Worm (Caenorhabditis elegans) whole organism, young adult: ENCODE results near the gene C14E2.3.

ENCODE experiments used
- C17E4.6 ChIP-seq: fragments of 200-800 bp; sonication (Bioruptor generic); IDR thresholded peaks from 2 replicates; pipeline ENCODE4 v1.3.6; 2022; ENCODE audit warnings: missing genetic modification reagents, missing genetic modification characterization, missing compliant biosample characterization
- F23B12.7 ChIP-seq: sonication (generic microtip); optimal IDR thresholded peaks from 2 replicates; lab custom pipeline; 2017; ENCODE audit warnings: missing genetic modification characterization, mild to moderate bottlenecking, missing compliant biosample characterization, antibody characterized with exemption, moderate library complexity; ENCODE audit not compliant: insufficient read depth
- F37B4.10 ChIP-seq: fragments of 200-800 bp; sonication (Bioruptor generic); IDR thresholded peaks from 2 replicates; pipeline ENCODE4 v1.3.6; 2022; ENCODE audit warnings: missing genetic modification characterization, missing compliant biosample characterization
- F49E8.2 ChIP-seq: sonication (generic microtip); optimal IDR thresholded peaks from 3 replicates; lab custom pipeline; 2017; ENCODE audit warnings: missing genetic modification characterization, mild to moderate bottlenecking, missing compliant biosample characterization, antibody characterized with exemption, moderate library complexity; ENCODE audit not compliant: insufficient read depth
- F55B11.4 ChIP-seq: sonication (generic microtip); optimal IDR thresholded peaks from 2 replicates; lab custom pipeline; 2016; ENCODE audit warnings: missing compliant biosample characterization, missing genetic modification characterization, borderline replicate concordance; ENCODE audit not compliant: insufficient read depth
- F57C9.4 ChIP-seq: sonication (generic microtip); optimal IDR thresholded peaks from 2 replicates; lab custom pipeline; 2017; ENCODE audit warnings: mild to moderate bottlenecking, missing genetic modification characterization, missing compliant biosample characterization
- K12H6.12 ChIP-seq: fragments of 200-800 bp; sonication (Bioruptor generic); optimal IDR thresholded peaks from 2 replicates; lab custom pipeline; 2018; ENCODE audit warnings: mild to moderate bottlenecking, missing genetic modification characterization, missing compliant biosample characterization
- Y95B8A.8 ChIP-seq: fragments of 200-800 bp; sonication (Bioruptor generic); IDR thresholded peaks from 2 replicates; pipeline ENCODE4 v1.3.6; 2022; ENCODE audit warnings: missing genetic modification reagents, missing genetic modification characterization, missing compliant biosample characterization
- ZK185.1 ChIP-seq: sonication (generic microtip); optimal IDR thresholded peaks from 2 replicates; lab custom pipeline; 2016; ENCODE audit warnings: mild to moderate bottlenecking, missing genetic modification characterization, missing compliant biosample characterization; ENCODE audit not compliant: poor library complexity, severe bottlenecking
- aptf-3 ChIP-seq: fragments of 200-800 bp; sonication (Bioruptor generic); IDR thresholded peaks from 2 replicates; pipeline ENCODE4 v1.3.6; 2022; ENCODE audit warnings: missing genetic modification characterization, missing compliant biosample characterization
- athp-1 ChIP-seq: sonication (generic microtip); optimal IDR thresholded peaks from 2 replicates; lab custom pipeline; 2017; ENCODE audit warnings: mild to moderate bottlenecking, missing genetic modification characterization, missing compliant biosample characterization
- attf-3 ChIP-seq: fragments of 200-800 bp; sonication (Bioruptor generic); conservative IDR thresholded peaks from 2 replicates; pipeline ENCODE4 v1.3.6; 2022; ENCODE audit warnings: missing genetic modification reagents, missing genetic modification characterization, missing compliant biosample characterization
- attf-6 ChIP-seq: fragments of 200-800 bp; sonication (Bioruptor generic); IDR thresholded peaks from 2 replicates; pipeline ENCODE4 v1.3.6; 2022; ENCODE audit warnings: missing genetic modification reagents, missing genetic modification characterization, missing compliant biosample characterization
- ccch-3 ChIP-seq: fragments of 200-800 bp; sonication (Bioruptor generic); optimal IDR thresholded peaks from 2 replicates; lab custom pipeline; 2018; ENCODE audit warnings: mild to moderate bottlenecking, missing genetic modification characterization, missing compliant biosample characterization
- cebp-1 ChIP-seq, 2 experiments: fragments of 200-800 bp in 1 of 2; sonication (Bioruptor generic) in 1 of 2; sonication (generic microtip) in 1 of 2; IDR thresholded peaks in 1 of 2; optimal IDR thresholded peaks in 1 of 2; 2 replicates each; pipeline versions ENCODE4 v1.3.6 to Lab custom; 2017 to 2022; ENCODE audit warnings: missing compliant biosample characterization in 2 of 2, missing genetic modification characterization in 2 of 2, mild to moderate bottlenecking in 1 of 2, missing genetic modification reagents in 1 of 2, moderate library complexity in 1 of 2
- cebp-2 ChIP-seq: fragments of 200-800 bp; sonication (Bioruptor generic); IDR thresholded peaks from 2 replicates; pipeline ENCODE4 v1.3.6; 2022; ENCODE audit warnings: missing genetic modification characterization, missing compliant biosample characterization
- ceh-100 ChIP-seq: fragments of 200-800 bp; sonication (Bioruptor generic); IDR thresholded peaks from 2 replicates; pipeline ENCODE4 v1.3.6; 2022; ENCODE audit warnings: missing genetic modification reagents, missing genetic modification characterization, missing compliant biosample characterization
- ceh-58 ChIP-seq: fragments of 200-800 bp; sonication (Bioruptor generic); IDR thresholded peaks from 2 replicates; pipeline ENCODE4 v1.3.6; 2022; ENCODE audit warnings: missing genetic modification characterization, missing compliant biosample characterization
- chd-7 ChIP-seq: sonication (generic microtip); optimal IDR thresholded peaks from 2 replicates; lab custom pipeline; 2016; ENCODE audit warnings: mild to moderate bottlenecking, missing genetic modification characterization, moderate library complexity, missing compliant biosample characterization
- dpl-1 ChIP-seq: fragments of 150-350 bp; optimal IDR thresholded peaks from 2 replicates; lab custom pipeline; 2014; ENCODE audit warnings: missing biosample characterization, missing genetic modification reagents, missing genetic modification characterization
- egrh-3 ChIP-seq: fragments of 200-800 bp; sonication (Bioruptor generic); IDR thresholded peaks from 2 replicates; pipeline ENCODE4 v1.3.6; 2022; ENCODE audit warnings: missing genetic modification reagents, missing genetic modification characterization, missing compliant biosample characterization
- gei-17 ChIP-seq: fragments of 200-800 bp; sonication (Bioruptor generic); optimal IDR thresholded peaks from 2 replicates; lab custom pipeline; 2018; ENCODE audit warnings: mild to moderate bottlenecking, missing genetic modification characterization, missing compliant biosample characterization
- hlh-12 ChIP-seq: sonication (generic microtip); optimal IDR thresholded peaks from 2 replicates; lab custom pipeline; 2016; ENCODE audit warnings: missing genetic modification characterization, missing compliant biosample characterization
- hlh-26 ChIP-seq: fragments of 200-800 bp; sonication (Bioruptor generic); conservative IDR thresholded peaks from 2 replicates; pipeline ENCODE4 v1.3.6; 2022; ENCODE audit warnings: missing genetic modification reagents, missing genetic modification characterization, missing compliant biosample characterization
- hsf-1 ChIP-seq: fragments of 200-800 bp; sonication (Bioruptor generic); IDR thresholded peaks from 2 replicates; pipeline ENCODE4 v1.3.6; 2022; ENCODE audit warnings: missing genetic modification reagents, missing genetic modification characterization, missing compliant biosample characterization
- let-607 ChIP-seq, 2 experiments: fragments of 200-800 bp in 1 of 2; sonication (Bioruptor generic) in 1 of 2; sonication (generic microtip) in 1 of 2; optimal IDR thresholded peaks; 2 replicates each; lab custom pipeline; 2016 to 2018; ENCODE audit warnings: mild to moderate bottlenecking in 2 of 2, missing compliant biosample characterization in 2 of 2, missing genetic modification characterization in 2 of 2, moderate library complexity in 2 of 2, missing genotype in 1 of 2
- lin-54 ChIP-seq: fragments of 200-800 bp; sonication (Bioruptor generic); optimal IDR thresholded peaks from 2 replicates; lab custom pipeline; 2018; ENCODE audit warnings: mild to moderate bottlenecking, missing genetic modification characterization, missing compliant biosample characterization
- lsl-1 ChIP-seq: fragments of 200-800 bp; sonication (Bioruptor generic); optimal IDR thresholded peaks from 2 replicates; lab custom pipeline; 2018; ENCODE audit warnings: mild to moderate bottlenecking, missing genetic modification characterization, moderate library complexity, missing compliant biosample characterization
- madf-10 ChIP-seq: sonication (generic microtip); optimal IDR thresholded peaks from 2 replicates; lab custom pipeline; 2016; ENCODE audit warnings: mild to moderate bottlenecking, missing genetic modification characterization, missing compliant biosample characterization
- madf-6 ChIP-seq: fragments of 200-800 bp; sonication (Bioruptor generic); IDR thresholded peaks from 2 replicates; pipeline ENCODE4 v1.3.6; 2022; ENCODE audit warnings: missing genetic modification reagents, missing genetic modification characterization, missing compliant biosample characterization
- mel-28 ChIP-seq: sonication (generic microtip); optimal IDR thresholded peaks from 2 replicates; lab custom pipeline; 2016; ENCODE audit warnings: borderline replicate concordance, mild to moderate bottlenecking, missing genetic modification characterization, missing compliant biosample characterization
- nfya-1 ChIP-seq: sonication (generic microtip); optimal IDR thresholded peaks from 2 replicates; lab custom pipeline; 2017; ENCODE audit warnings: antibody characterized with exemption, missing compliant biosample characterization, missing genetic modification characterization, borderline replicate concordance; ENCODE audit not compliant: insufficient read depth
- nfya-2 ChIP-seq: fragments of 200-800 bp; sonication (Bioruptor generic); IDR thresholded peaks from 2 replicates; pipeline ENCODE4 v1.3.6; 2022; ENCODE audit warnings: missing genetic modification reagents, missing genetic modification characterization, missing compliant biosample characterization
- nhr-179 ChIP-seq: sonication (generic microtip); optimal IDR thresholded peaks from 2 replicates; lab custom pipeline; 2016; ENCODE audit warnings: mild to moderate bottlenecking, missing genetic modification characterization, missing compliant biosample characterization
- nhr-80 ChIP-seq: sonication (generic microtip); optimal IDR thresholded peaks from 2 replicates; lab custom pipeline; 2016; ENCODE audit warnings: missing genetic modification characterization, missing compliant biosample characterization
- nhr-90 ChIP-seq: sonication (generic microtip); optimal IDR thresholded peaks from 2 replicates; lab custom pipeline; 2016; ENCODE audit warnings: missing genotype, mild to moderate bottlenecking, missing genetic modification characterization, missing compliant biosample characterization
- snpc-1.3 ChIP-seq: sonication (generic microtip); optimal IDR thresholded peaks from 2 replicates; lab custom pipeline; 2017; ENCODE audit warnings: missing genetic modification characterization, mild to moderate bottlenecking, missing compliant biosample characterization, antibody characterized with exemption, moderate library complexity, missing genotype, missing genetic modification reagents; ENCODE audit not compliant: insufficient read depth
- snpc-3.4 ChIP-seq: sonication (generic microtip); optimal IDR thresholded peaks from 2 replicates; lab custom pipeline; 2017; ENCODE audit warnings: missing genetic modification characterization, mild to moderate bottlenecking, missing compliant biosample characterization, antibody characterized with exemption, moderate library complexity, missing genotype, missing genetic modification reagents
- somi-1 ChIP-seq: fragments of 200-800 bp; sonication (Bioruptor generic); optimal IDR thresholded peaks from 2 replicates; lab custom pipeline; 2018; ENCODE audit warnings: mild to moderate bottlenecking, missing genetic modification characterization, missing compliant biosample characterization
- sptf-2 ChIP-seq: fragments of 200-800 bp; sonication (Bioruptor generic); optimal IDR thresholded peaks from 2 replicates; lab custom pipeline; 2018; ENCODE audit warnings: mild to moderate bottlenecking, missing genetic modification characterization, missing compliant biosample characterization
- tbp1 ChIP-seq: fragments of 200-800 bp; sonication (Bioruptor generic); optimal IDR thresholded peaks from 2 replicates; lab custom pipeline; 2018; ENCODE audit warnings: mild to moderate bottlenecking, missing genetic modification characterization, missing compliant biosample characterization
- tlf-1 ChIP-seq: fragments of 200-800 bp; sonication (Bioruptor generic); optimal IDR thresholded peaks from 2 replicates; lab custom pipeline; 2018; ENCODE audit warnings: mild to moderate bottlenecking, missing genetic modification characterization, missing compliant biosample characterization
- unc-62 ChIP-seq: fragments of 150-350 bp; optimal IDR thresholded peaks from 2 replicates; lab custom pipeline; 2014; ENCODE audit warnings: missing biosample characterization, missing genetic modification reagents, missing genetic modification characterization
- xnd-1 ChIP-seq: sonication (generic microtip); optimal IDR thresholded peaks from 2 replicates; lab custom pipeline; 2016; ENCODE audit warnings: missing genotype, missing genetic modification reagents, missing genetic modification characterization, missing compliant biosample characterization
- ztf-22 ChIP-seq: fragments of 200-800 bp; sonication (Bioruptor generic); optimal IDR thresholded peaks from 2 replicates; lab custom pipeline; 2018; ENCODE audit warnings: mild to moderate bottlenecking, missing genetic modification characterization, moderate library complexity, missing compliant biosample characterization
- ztf-28 ChIP-seq: fragments of 200-800 bp; sonication (Bioruptor generic); IDR thresholded peaks from 2 replicates; pipeline ENCODE4 v1.3.6; 2022; ENCODE audit warnings: missing genetic modification reagents, missing genetic modification characterization, missing compliant biosample characterization
- ztf-3 ChIP-seq: fragments of 200-800 bp; sonication (Bioruptor generic); optimal IDR thresholded peaks from 2 replicates; lab custom pipeline; 2018; ENCODE audit warnings: mild to moderate bottlenecking, missing genetic modification characterization, missing compliant biosample characterization

Gene C14E2.3

DNA sequence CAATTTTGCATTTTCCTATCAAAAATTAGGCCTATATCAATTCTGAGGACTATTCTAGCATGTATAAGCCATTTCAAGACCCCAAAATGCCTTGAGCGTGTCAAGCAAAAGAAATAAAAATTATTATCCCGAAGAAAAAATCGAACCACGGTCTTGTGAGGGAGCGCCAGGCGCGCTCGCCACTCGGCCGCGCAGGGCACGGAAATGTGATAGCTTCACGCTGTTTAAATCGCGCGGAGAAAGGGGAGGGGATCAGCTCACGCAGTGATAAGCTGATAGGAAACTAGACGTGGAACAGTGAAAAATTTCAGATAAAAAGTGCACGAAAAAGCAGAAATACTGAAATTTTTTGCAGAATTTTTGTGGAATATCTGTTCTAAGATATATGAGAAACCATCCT, 26.4 kb upstream of the C14E2.3 start (continued):
- peak; percentile 31 for TF ChIP-seq F49E8.2
- TF ChIP-seq ztf-3, result no peak
- peak; percentile 23; the same call in 1 of the 2 replicates for TF ChIP-seq hsf-1 (GFP tag; lab: Robert Waterston, UW)
- TF ChIP-seq mel-28, result no peak
- TF ChIP-seq ZK185.1 (tag; lab: Kevin White, UChicago), result no peak
- no peak for TF ChIP-seq F57C9.4 (tag; lab: Kevin White, UChicago)
- TF ChIP-seq nfya-2 (GFP tag; lab: Robert Waterston, UW), result no peak
- TF ChIP-seq athp-1 (tag; lab: Kevin White, UChicago), result peak; percentile 44
- TF ChIP-seq madf-6 (GFP tag; lab: Robert Waterston, UW), result peak; percentile 46; the same call in 1 of the 2 replicates
- peak; percentile 88 for TF ChIP-seq nhr-90
- TF ChIP-seq nhr-80 (tag; lab: Kevin White, UChicago), result peak; percentile 2
- no peak for TF ChIP-seq dpl-1 (GFP tag; lab: Kevin White, UChicago)
- peak; percentile 98 for TF ChIP-seq tbp1 (GFP tag; lab: Kevin White, UChicago)
- TF ChIP-seq cebp-2, result 0 out of 2 replicates have a peak, but pooled peaks have one; percentile 23
- TF ChIP-seq attf-6 (GFP tag; lab: Robert Waterston, UW), result no peak
- TF ChIP-seq aptf-3, result no peak
- peak; percentile 36 for TF ChIP-seq nhr-179 (tag; lab: Kevin White, UChicago)
- no peak for TF ChIP-seq nfya-1 (tag; lab: Kevin White, UChicago)
- TF ChIP-seq ztf-28 (GFP tag; lab: Robert Waterston, UW), result 0 out of 2 replicates have a peak, but pooled peaks have one; percentile 64
- TF ChIP-seq snpc-1.3 (tag; lab: Kevin White, UChicago), result peak; percentile 89
- TF ChIP-seq ceh-58 (GFP tag; lab: Robert Waterston, UW), result no peak
- TF ChIP-seq ceh-100 (GFP tag; lab: Robert Waterston, UW), result no peak; the same call in 1 of the 2 replicates
- TF ChIP-seq ccch-3, result no peak
- peak; percentile 59 for TF ChIP-seq egrh-3
- TF ChIP-seq F23B12.7 (tag; lab: Kevin White, UChicago), result peak; percentile 54
- no peak for TF ChIP-seq unc-62 (GFP tag; lab: Kevin White, UChicago)
- TF ChIP-seq K12H6.12, result peak; percentile 5
- peak; percentile 60; the same call in 1 of the 2 replicates for TF ChIP-seq Y95B8A.8
- TF ChIP-seq F55B11.4, result no peak
- TF ChIP-seq somi-1 (GFP tag; lab: Kevin White, UChicago), result peak; percentile 50
- TF ChIP-seq chd-7 (tag; lab: Kevin White, UChicago), result peak; percentile 69
- peak; percentile 69 for TF ChIP-seq madf-10
- TF ChIP-seq snpc-3.4 (tag; lab: Kevin White, UChicago), result peak; percentile 57
- no peak for TF ChIP-seq cebp-1 (GFP tag; IDR thresholded peaks at IDR 0.05; lab: Robert Waterston, UW)
- TF ChIP-seq cebp-1 (tag; optimal IDR thresholded peaks at IDR 0.05; lab: Kevin White, UChicago), result no peak
- TF ChIP-seq sptf-2, result peak; percentile 63
- peak; percentile 31 for TF ChIP-seq tlf-1 (GFP tag; lab: Kevin White, UChicago)
- no peak for TF ChIP-seq F37B4.10 (GFP tag; lab: Robert Waterston, UW)
- TF ChIP-seq hlh-26 (GFP tag; lab: Robert Waterston, UW), result no peak
- TF ChIP-seq lsl-1 (GFP tag; lab: Kevin White, UChicago), result no peak
- TF ChIP-seq xnd-1 (tag; lab: Kevin White, UChicago), result no peak
- TF ChIP-seq lin-54 (GFP tag; lab: Kevin White, UChicago), result peak; percentile 53
- no peak for TF ChIP-seq C17E4.6 (GFP tag; lab: Robert Waterston, UW)
- TF ChIP-seq hlh-12 (tag; lab: Kevin White, UChicago), result no peak
- no peak for TF ChIP-seq attf-3 (GFP tag; lab: Robert Waterston, UW)
- TF ChIP-seq ztf-22 (GFP tag; lab: Kevin White, UChicago), result no peak
- TF ChIP-seq gei-17, result peak; percentile 47
- TF ChIP-seq let-607 (tag; optimal IDR thresholded peaks at IDR 0.05; lab: Kevin White, UChicago), result peak; percentile 37 to 53
